Fruit fly (Drosophila melanogaster): ENCODE data around the gene sti.

DNA sequence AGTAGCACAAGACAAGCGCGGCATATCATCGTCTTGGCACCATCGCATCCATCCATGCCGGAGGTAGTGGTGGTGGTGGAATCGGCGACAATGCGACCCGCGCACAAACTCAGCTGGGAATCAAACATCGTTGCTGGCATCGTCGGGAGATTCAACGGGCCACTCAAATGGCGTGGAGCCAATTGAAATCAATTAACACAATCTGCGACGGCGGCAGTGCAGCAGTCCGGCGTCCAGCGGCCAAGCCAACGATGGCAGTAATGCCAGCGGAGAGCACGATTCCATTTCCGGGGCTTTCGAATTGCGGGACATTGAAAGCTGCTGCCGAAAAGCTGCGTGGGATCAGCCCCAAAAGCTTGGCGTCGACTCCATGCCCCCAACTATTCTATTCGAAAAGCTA lies 7.0 kb downstream of the sti start, which contains the start of gene CG10654:
- no peak for TF ChIP-seq tj (GFP tag; optimal IDR thresholded peaks at IDR 0.05)
- TF ChIP-seq toe (GFP tag; optimal IDR thresholded peaks at IDR 0.05): no peak
- no peak for TF ChIP-seq CG5204 (GFP tag; optimal IDR thresholded peaks at IDR 0.05)
- TF ChIP-seq CG1620 (GFP tag; optimal IDR thresholded peaks at IDR 0.05): no peak
- TF ChIP-seq Mnt (GFP tag; optimal IDR thresholded peaks at IDR 0.05): no peak
- TF ChIP-seq bab1 (GFP tag; optimal IDR thresholded peaks at IDR 0.05): no peak
- peak; percentile 54 for TF ChIP-seq CG12768 (GFP tag; optimal IDR thresholded peaks at IDR 0.05)
- TF ChIP-seq CG33017 (tag; optimal IDR thresholded peaks at IDR 0.05): no peak
- no peak for TF ChIP-seq cic (GFP tag; optimal IDR thresholded peaks at IDR 0.05)
- no peak for TF ChIP-seq cnc (optimal IDR thresholded peaks at IDR 0.05)
- TF ChIP-seq CG14711 (tag; optimal IDR thresholded peaks at IDR 0.05): no peak

All from whole organism, adult.